Worm (Caenorhabditis elegans) whole organism, early embryonic: ENCODE data around the gene srh-264.

Experiments used
- B0310.2 ChIP-seq: sonication (generic microtip); optimal IDR thresholded peaks from 2 replicates; lab custom pipeline; 2016; ENCODE audit warnings: mild to moderate bottlenecking, missing genetic modification characterization, missing compliant biosample characterization
- ama-1 ChIP-seq: fragments of 150-350 bp; optimal IDR thresholded peaks from 2 replicates; lab custom pipeline; 2014
- ceh-36 ChIP-seq: sonication (generic microtip); optimal IDR thresholded peaks from 2 replicates; lab custom pipeline; 2016; ENCODE audit warnings: missing genetic modification characterization, inconsistent platforms, missing compliant biosample characterization
- ets-7 ChIP-seq: sonication (generic microtip); optimal IDR thresholded peaks from 2 replicates; lab custom pipeline; 2016; ENCODE audit warnings: missing genotype, missing genetic modification characterization, missing compliant biosample characterization
- flt-1 ChIP-seq: fragments of 200-800 bp; sonication (Bioruptor generic); IDR thresholded peaks from 2 replicates; pipeline ENCODE4 v1.3.6; 2022; ENCODE audit warnings: missing genetic modification characterization, missing compliant biosample characterization
- hmbx-1 ChIP-seq: sonication (generic microtip); optimal IDR thresholded peaks from 2 replicates; lab custom pipeline; 2016; ENCODE audit warnings: mild to moderate bottlenecking, missing genetic modification characterization, missing compliant biosample characterization
- hmg-4 ChIP-seq: fragments of 200-800 bp; sonication (Bioruptor generic); optimal IDR thresholded peaks from 2 replicates; lab custom pipeline; 2018; ENCODE audit warnings: mild to moderate bottlenecking, missing genetic modification characterization, missing compliant biosample characterization
- hnd-1 ChIP-seq: sonication (generic microtip); optimal IDR thresholded peaks from 2 replicates; lab custom pipeline; 2016; ENCODE audit warnings: missing genetic modification characterization, missing compliant biosample characterization
- scrt-1 ChIP-seq: fragments of 200-800 bp; sonication (Bioruptor generic); IDR thresholded peaks from 2 replicates; pipeline ENCODE4 v1.3.6; 2022; ENCODE audit warnings: missing genetic modification characterization, missing compliant biosample characterization
- tbx-37 ChIP-seq: fragments of 200-800 bp; sonication (Bioruptor generic); conservative IDR thresholded peaks from 2 replicates; pipeline ENCODE4 v1.3.6; 2022; ENCODE audit warnings: missing genetic modification reagents, missing genetic modification characterization, missing compliant biosample characterization

- no peak for TF ChIP-seq tbx-37 (GFP tag; lab: Robert Waterston, UW)
- no peak for TF ChIP-seq scrt-1 (GFP tag; lab: Robert Waterston, UW)
- no peak for TF ChIP-seq hmbx-1 (tag; lab: Kevin White, UChicago)
- no peak for TF ChIP-seq flt-1 (GFP tag; lab: Robert Waterston, UW)
- no peak for TF ChIP-seq ama-1 (lab: Kevin White, UChicago)
- TF ChIP-seq B0310.2 (tag; lab: Kevin White, UChicago): no peak
- no peak for TF ChIP-seq hmg-4 (GFP tag; lab: Kevin White, UChicago)
- no peak for TF ChIP-seq ceh-36 (tag; lab: Kevin White, UChicago)
- no peak for TF ChIP-seq hnd-1 (tag; lab: Kevin White, UChicago)
- TF ChIP-seq ets-7 (tag; lab: Kevin White, UChicago): no peak
Observed at ce11 chrV:15413847-15414246, at the start of gene srh-264.
